Worm (Caenorhabditis elegans) whole organism, dauer: ENCODE data around the gene C04F6.9.

ENCODE experiments used
- unc-62 ChIP-seq: sonication (generic microtip); optimal IDR thresholded peaks from 2 replicates; lab custom pipeline; 2017; ENCODE audit warnings: missing biosample characterization, missing genetic modification reagents, missing genetic modification characterization

C04F6.9 gene

ce11 chrX:3411565-3412022 is 9.8 kb downstream of the C04F6.9 start, which contains the start of gene unc-78:
unc-78 (minus strand) TSS chrX:3411615.
- no peak for TF ChIP-seq unc-62 (GFP tag; lab: Kevin White, UChicago)

ce11 chrX:3414660-3415144 is 12.9 kb downstream of the C04F6.9 start, which contains the start of gene dhs-27:
dhs-27 (minus strand) TSS chrX:3414710.
- no peak for TF ChIP-seq unc-62 (GFP tag; lab: Kevin White, UChicago)

ce11 chrX:3416063-3416462 is 14.3 kb downstream of the C04F6.9 start:
- no peak for TF ChIP-seq unc-62 (GFP tag; lab: Kevin White, UChicago)

ce11 chrX:3419084-3419483 is 17.3 kb downstream of the C04F6.9 start, which contains the start of gene C04F6.7:
C04F6.7 (minus strand) TSS chrX:3419184.
- TF ChIP-seq unc-62 (GFP tag; lab: Kevin White, UChicago): no peak

- no peak for TF ChIP-seq unc-62 (GFP tag; lab: Kevin White, UChicago)
Observed at ce11 chrX:3424516-3424915, 22.7 kb downstream of the C04F6.9 start, which contains the start of gene ZK813.6. ZK813.6 (plus strand) TSS chrX:3424816.

- TF ChIP-seq unc-62 (GFP tag; lab: Kevin White, UChicago): no peak
Observed at ce11 chrX:3429122-3429521, 27.3 kb downstream of the C04F6.9 start.

- TF ChIP-seq unc-62 (GFP tag; lab: Kevin White, UChicago): no peak
Observed at ce11 chrX:3430020-3430419, 28.2 kb downstream of the C04F6.9 start, which contains the start of gene ZK813.4. ZK813.4 (minus strand) TSS chrX:3430120.

- no peak for TF ChIP-seq unc-62 (GFP tag; lab: Kevin White, UChicago)
Observed at ce11 chrX:3439823-3440222, 38.0 kb downstream of the C04F6.9 start.

- TF ChIP-seq unc-62 (GFP tag; lab: Kevin White, UChicago): no peak
Observed at ce11 chrX:3440308-3440707, 38.5 kb downstream of the C04F6.9 start.

- no peak for TF ChIP-seq unc-62 (GFP tag; lab: Kevin White, UChicago)
Observed at ce11 chrX:3441539-3441938, 39.7 kb downstream of the C04F6.9 start, which contains the start of gene ZK813.3. ZK813.3 (plus strand) TSS chrX:3441839.

- TF ChIP-seq unc-62 (GFP tag; lab: Kevin White, UChicago): no peak
Observed at ce11 chrX:3443526-3443925, 41.7 kb downstream of the C04F6.9 start, which contains the start of gene ZK813.2. ZK813.2 (plus strand) TSS chrX:3443826.

- TF ChIP-seq unc-62 (GFP tag; lab: Kevin White, UChicago): no peak
Observed at ce11 chrX:3444514-3444913, 42.7 kb downstream of the C04F6.9 start, which contains the start of gene ZK813.7. ZK813.7 (plus strand) TSS chrX:3444814.

ce11 chrX:3446011-3446410 is 44.2 kb downstream of the C04F6.9 start, which contains the start of gene ZK813.1:
ZK813.1 (plus strand) TSS chrX:3446311.
- no peak for TF ChIP-seq unc-62 (GFP tag; lab: Kevin White, UChicago)

- TF ChIP-seq unc-62 (GFP tag; lab: Kevin White, UChicago): no peak
Observed at ce11 chrX:3451122-3451521, 49.3 kb downstream of the C04F6.9 start, which contains the start of gene ZK813.5. ZK813.5 (minus strand) TSS chrX:3451222.
